Fruit fly (Drosophila melanogaster) whole organism, embryonic: ENCODE results near the gene PolA1.
A peak's percentile ranks its signal among the peaks of the same experiment; 100 is the strongest.

Experiments
- Atf3 ChIP-seq: fragments of 200-800 bp; sonication (Bioruptor generic); optimal IDR thresholded peaks from 3 replicates; lab custom pipeline; 2016; ENCODE audit warnings: missing biosample characterization, missing genetic modification characterization
- Awh ChIP-seq: fragments of 200-800 bp; sonication (Bioruptor generic); IDR thresholded peaks from 2 replicates; pipeline ENCODE4, ENCODE4 v1.3.6; 2022; ENCODE audit warnings: missing biosample characterization, missing genetic modification characterization
- B-H1 ChIP-seq: fragments of 200-800 bp; sonication (Bioruptor generic); IDR thresholded peaks from 3 replicates; pipeline ENCODE4 v1.3.6; 2022; ENCODE audit warnings: missing biosample characterization, missing genetic modification characterization
- B-H2 ChIP-seq: fragments of 200-800 bp; sonication (Bioruptor generic); optimal IDR thresholded peaks from 2 replicates; lab custom pipeline; 2018; ENCODE audit warnings: missing biosample characterization, mild to moderate bottlenecking, missing genetic modification characterization
- CG11696 ChIP-seq: fragments of 200-800 bp; sonication (Bioruptor generic); IDR thresholded peaks from 2 replicates; pipeline ENCODE4 v1.3.6; 2022; ENCODE audit warnings: missing biosample characterization, missing genetic modification characterization
- CG12155 ChIP-seq: fragments of 200-800 bp; sonication (Bioruptor generic); optimal IDR thresholded peaks from 3 replicates; lab custom pipeline; 2016; ENCODE audit warnings: missing biosample characterization, missing genetic modification characterization
- CG12744 ChIP-seq: fragments of 200-800 bp; sonication (Bioruptor generic); optimal IDR thresholded peaks from 2 replicates; lab custom pipeline; 2016; ENCODE audit warnings: missing biosample characterization, missing genetic modification characterization
- CG14667 ChIP-seq: fragments of 200-800 bp; sonication (Bioruptor generic); IDR thresholded peaks from 2 replicates; pipeline ENCODE4 v1.3.6; 2022; ENCODE audit warnings: missing biosample characterization, missing genetic modification characterization
- CG15479 ChIP-seq: fragments of 200-800 bp; sonication (Bioruptor generic); optimal IDR thresholded peaks from 3 replicates; lab custom pipeline; 2019; ENCODE audit warnings: missing biosample characterization, mild to moderate bottlenecking, missing genetic modification characterization, moderate library complexity
- CG16863 ChIP-seq: fragments of 200-800 bp; sonication (Bioruptor generic); optimal IDR thresholded peaks from 3 replicates; lab custom pipeline; 2016; ENCODE audit warnings: missing biosample characterization, missing genetic modification characterization
- CG18476 ChIP-seq: fragments of 200-800 bp; sonication (Bioruptor generic); optimal IDR thresholded peaks from 2 replicates; lab custom pipeline; 2016; ENCODE audit warnings: missing biosample characterization, mild to moderate bottlenecking, missing genetic modification characterization
- CG3726 ChIP-seq: fragments of 200-800 bp; sonication (Bioruptor generic); IDR thresholded peaks from 3 replicates; pipeline ENCODE4, ENCODE4 v1.3.6; 2022; ENCODE audit warnings: missing biosample characterization, missing genetic modification characterization
- CG42726 ChIP-seq: fragments of 200-800 bp; sonication (Bioruptor generic); IDR thresholded peaks from 2 replicates; pipeline ENCODE4 v1.3.6; 2022; ENCODE audit warnings: missing biosample characterization, missing genetic modification characterization; ENCODE audit not compliant: partially characterized antibody
- CG7357 ChIP-seq: fragments of 200-800 bp; sonication (Bioruptor generic); IDR thresholded peaks from 3 replicates; pipeline ENCODE4 v1.3.6; 2022; ENCODE audit warnings: missing biosample characterization, missing genetic modification characterization
- CG8089 ChIP-seq: fragments of 200-800 bp; sonication (Bioruptor generic); optimal IDR thresholded peaks from 3 replicates; lab custom pipeline; 2016; ENCODE audit warnings: missing biosample characterization, missing genetic modification characterization
- CG9215 ChIP-seq: fragments of 200-800 bp; sonication (Bioruptor generic); IDR thresholded peaks from 2 replicates; pipeline ENCODE4 v1.3.6; 2022; ENCODE audit warnings: missing biosample characterization, missing genetic modification characterization
- CkIIα-i1 ChIP-seq: fragments of 200-800 bp; sonication (Bioruptor generic); IDR thresholded peaks from 2 replicates; pipeline ENCODE4 v1.3.6; 2022; ENCODE audit warnings: missing biosample characterization, missing genetic modification characterization
- Dbx ChIP-seq: fragments of 200-800 bp; sonication (Bioruptor generic); IDR thresholded peaks from 3 replicates; pipeline ENCODE4 v1.3.6; 2022; ENCODE audit warnings: missing biosample characterization, missing genetic modification characterization
- Doc3 ChIP-seq: fragments of 200-800 bp; sonication (Bioruptor generic); IDR thresholded peaks from 3 replicates; pipeline ENCODE4 v1.3.6; 2022; ENCODE audit warnings: missing biosample characterization, missing genetic modification characterization; ENCODE audit not compliant: partially characterized antibody
- E2f2 ChIP-seq: fragments of 200-800 bp; sonication (Bioruptor generic); IDR thresholded peaks from 2 replicates; pipeline ENCODE4 v1.3.6; 2022; ENCODE audit warnings: missing biosample characterization, missing genetic modification characterization
- Hr39 ChIP-seq: fragments of >200 bp; optimal IDR thresholded peaks from 2 replicates; lab custom pipeline; 2017
- Opbp ChIP-seq: fragments of 200-800 bp; sonication (Bioruptor generic); IDR thresholded peaks from 3 replicates; pipeline ENCODE4 v1.3.6; 2022; ENCODE audit warnings: missing biosample characterization, missing genetic modification characterization; ENCODE audit not compliant: partially characterized antibody
- Ptx1 ChIP-seq: fragments of 200-800 bp; sonication (Bioruptor generic); IDR thresholded peaks from 2 replicates; pipeline ENCODE4 v1.3.6; 2022; ENCODE audit warnings: missing biosample characterization, missing genetic modification characterization
- Rx ChIP-seq: fragments of 200-800 bp; sonication (Bioruptor generic); IDR thresholded peaks from 2 replicates; pipeline ENCODE4 v1.3.6; 2022; ENCODE audit warnings: missing biosample characterization, missing genetic modification characterization
- TFAM ChIP-seq: fragments of 200-800 bp; sonication (Bioruptor generic); optimal IDR thresholded peaks from 2 replicates; lab custom pipeline; 2017; ENCODE audit warnings: missing biosample characterization, missing genetic modification characterization, inconsistent platforms
- Xrp1 ChIP-seq: fragments of 200-800 bp; sonication (Bioruptor generic); IDR thresholded peaks from 2 replicates; pipeline ENCODE4 v1.3.6; 2022; ENCODE audit warnings: missing biosample characterization, missing genetic modification characterization
- aop ChIP-seq: fragments of 200-800 bp; sonication (Bioruptor generic); IDR thresholded peaks from 2 replicates; pipeline ENCODE4 v1.3.6; 2022; ENCODE audit warnings: missing biosample characterization, missing genetic modification characterization
- chif ChIP-seq, 2 experiments: fragments of 200-800 bp; sonication (Bioruptor generic); optimal IDR thresholded peaks; 3 replicates each; lab custom pipeline; 2016; ENCODE audit warnings: missing biosample characterization in 2 of 2, missing genetic modification characterization in 2 of 2
- dimm ChIP-seq: fragments of 200-800 bp; sonication (Bioruptor generic); IDR thresholded peaks from 2 replicates; pipeline ENCODE4 v1.3.6; 2022; ENCODE audit warnings: missing biosample characterization, missing genetic modification characterization
- disco-r ChIP-seq: fragments of 200-800 bp; sonication (Bioruptor generic); optimal IDR thresholded peaks from 2 replicates; lab custom pipeline; 2016; ENCODE audit warnings: missing biosample characterization, missing genetic modification characterization
- dysf ChIP-seq: fragments of 200-800 bp; sonication (Bioruptor generic); IDR thresholded peaks from 3 replicates; pipeline ENCODE4 v1.3.6; 2022; ENCODE audit warnings: missing biosample characterization, missing genetic modification characterization
- gem ChIP-seq: fragments of 200-800 bp; sonication (Bioruptor generic); optimal IDR thresholded peaks from 2 replicates; lab custom pipeline; 2019; ENCODE audit warnings: missing biosample characterization, mild to moderate bottlenecking, missing genetic modification characterization, moderate library complexity
- hbn ChIP-seq: fragments of 200-800 bp; sonication (Bioruptor generic); IDR thresholded peaks from 2 replicates; pipeline ENCODE4 v1.3.6; 2022; ENCODE audit warnings: missing biosample characterization, missing genetic modification characterization; ENCODE audit not compliant: partially characterized antibody
- ken ChIP-seq: fragments of 200-800 bp; sonication (Bioruptor generic); IDR thresholded peaks from 3 replicates; pipeline ENCODE4 v1.3.6; 2022; ENCODE audit warnings: missing biosample characterization, missing genetic modification characterization
- pan ChIP-seq, 4 experiments: fragments of >200 bp in 3 of 4; fragments of 200-800 bp in 1 of 4; sonication (Bioruptor generic) in 1 of 4; optimal IDR thresholded peaks in 3 of 4; IDR thresholded peaks in 1 of 4; 2 replicates each; pipeline versions ENCODE4 v1.3.6 to Lab custom; 2017 to 2022; ENCODE audit warnings: missing biosample characterization in 2 of 4, missing genetic modification characterization in 2 of 4, mixed read lengths in 1 of 4
- pho ChIP-seq: fragments of 200-800 bp; sonication (Bioruptor generic); optimal IDR thresholded peaks from 2 replicates; lab custom pipeline; 2016; ENCODE audit warnings: missing biosample characterization, missing genetic modification characterization
- prd ChIP-seq, 3 experiments: fragments of >200 bp in 2 of 3; fragments of 200-800 bp in 1 of 3; sonication (Bioruptor generic) in 1 of 3; optimal IDR thresholded peaks in 2 of 3; IDR thresholded peaks in 1 of 3; 2 replicates in 2 of 3; 3 replicates in 1 of 3; pipeline versions ENCODE4 v1.3.6 to Lab custom; 2017 to 2022; ENCODE audit warnings: missing biosample characterization in 1 of 3, missing genetic modification characterization in 1 of 3
- row ChIP-seq: fragments of 200-800 bp; sonication (Bioruptor generic); IDR thresholded peaks from 3 replicates; pipeline ENCODE4 v1.3.6; 2022; ENCODE audit warnings: missing biosample characterization, missing genetic modification characterization
- sens ChIP-seq: fragments of 200-800 bp; sonication (Bioruptor generic); peaks from one replicate; lab custom pipeline; 2016; ENCODE audit warnings: missing biosample characterization, missing genetic modification characterization
- seq ChIP-seq: fragments of 200-800 bp; sonication (Bioruptor generic); IDR thresholded peaks from 2 replicates; pipeline ENCODE4 v1.3.6; 2022; ENCODE audit warnings: missing biosample characterization, missing genetic modification characterization
- trh ChIP-seq: fragments of 200-800 bp; sonication (Bioruptor generic); optimal IDR thresholded peaks from 2 replicates; lab custom pipeline; 2016; ENCODE audit warnings: missing biosample characterization, missing genetic modification characterization
- unpg ChIP-seq: fragments of 200-800 bp; sonication (Bioruptor generic); optimal IDR thresholded peaks from 3 replicates; lab custom pipeline; 2018; ENCODE audit warnings: missing biosample characterization, mild to moderate bottlenecking, missing genetic modification characterization, moderate library complexity

Gene PolA1

dm6 chr3R:21656492-21657484 lies 14.8 kb downstream of the PolA1 start (continued):
- no peak for TF ChIP-seq pho
- TF ChIP-seq CG15479 (GFP tag; lab: Kevin White, UChicago) = no peak
- peak; percentile 35; the same call in 1 of the 2 replicates for TF ChIP-seq E2f2 (GFP tag; lab: Robert Waterston, UW)
- peak; percentile 82 for TF ChIP-seq dysf
- TF ChIP-seq unpg (GFP tag; lab: Kevin White, UChicago) = peak; percentile 53
- no peak; the same call in none of the 2 replicates for TF ChIP-seq seq (GFP tag; lab: Robert Waterston, UW)
- TF ChIP-seq CG12155 (GFP tag; lab: Kevin White, UChicago) = peak; percentile 8
- peak; percentile 38; the same call in 1 of the 3 replicates for TF ChIP-seq ken (GFP tag; lab: Robert Waterston, UW)
- TF ChIP-seq Doc3 (GFP tag; lab: Robert Waterston, UW) = no peak
- TF ChIP-seq Rx (GFP tag; lab: Robert Waterston, UW) = 0 out of 2 replicates have a peak, but pooled peaks have one; percentile 9
- no peak for TF ChIP-seq B-H2 (GFP tag; lab: Kevin White, UChicago)
- no peak for TF ChIP-seq trh (GFP tag; lab: Kevin White, UChicago)
- no peak for TF ChIP-seq B-H1 (GFP tag; lab: Robert Waterston, UW)
- no peak for TF ChIP-seq hbn (GFP tag; lab: Robert Waterston, UW)
- no peak for TF ChIP-seq disco-r
- no peak for TF ChIP-seq prd (optimal IDR thresholded peaks at IDR 0.05; lab: Kevin White, UChicago)
- peak; percentile 58; the same call in 2 of the 3 replicates for TF ChIP-seq prd (GFP tag; IDR thresholded peaks at IDR 0.05; lab: Robert Waterston, UW)
- no peak for TF ChIP-seq Hr39
- no peak for TF ChIP-seq Dbx (GFP tag; lab: Robert Waterston, UW)
- no peak for TF ChIP-seq dimm (GFP tag; lab: Robert Waterston, UW)
- no peak for TF ChIP-seq CG16863 (GFP tag; lab: Kevin White, UChicago)
- TF ChIP-seq Atf3 (GFP tag; lab: Kevin White, UChicago) = peak; percentile 6
- no peak for TF ChIP-seq CG8089
- no peak for TF ChIP-seq pan (optimal IDR thresholded peaks at IDR 0.05; lab: Kevin White, UChicago)
- TF ChIP-seq pan (GFP tag; optimal IDR thresholded peaks at IDR 0.05 in 1 of 2, IDR thresholded peaks at IDR 0.05 in 1 of 2) = peak in 1 of 2 experiments; percentile 54
- no peak for TF ChIP-seq CkIIα-i1 (GFP tag; lab: Robert Waterston, UW)

- TF ChIP-seq CG3726 (GFP tag; lab: Robert Waterston, UW) (no peak), CG11696 (GFP tag; lab: Robert Waterston, UW) (no peak), CG9215 (GFP tag; lab: Robert Waterston, UW) (no peak), CG12744 (GFP tag; lab: Kevin White, UChicago) (no peak), aop (GFP tag; lab: Robert Waterston, UW) (no peak), row (GFP tag; lab: Robert Waterston, UW) (peak; percentile 25; the same call in 1 of the 3 replicates), gem (peak; percentile 5), Xrp1 (GFP tag; lab: Robert Waterston, UW) (0 out of 2 replicates have a peak, but pooled peaks have one; percentile 14), CG14667 (GFP tag; lab: Robert Waterston, UW) (0 out of 2 replicates have a peak, but pooled peaks have one; percentile 5), Ptx1 (0 out of 2 replicates have a peak, but pooled peaks have one; percentile 28), CG18476 (no peak), chif (GFP tag; optimal IDR thresholded peaks at IDR 0.05; lab: Kevin White, UChicago) (no peak), Opbp (GFP tag; lab: Robert Waterston, UW) (no peak), CG42726 (GFP tag; lab: Robert Waterston, UW) (no peak), CG7357 (GFP tag; lab: Robert Waterston, UW) (no peak), sens (GFP tag; lab: Kevin White, UChicago) (peak; percentile 58), TFAM (no peak), Awh (GFP tag; lab: Robert Waterston, UW) (0 out of 2 replicates have a peak, but pooled peaks have one; percentile 8)
These were observed 16.2 kb downstream of the PolA1 start for dm6 chr3R:21655384-21655783.
